Fruit fly (Drosophila melanogaster): ENCODE measurements around the gene Gal.

Gene Gal

dm6 chr2L:6006508-6007232 lies at the start of gene Gal:
TSS of gene Gal (minus strand) at chr2L:6006827.
- no peak for TF ChIP-seq CG8478 (optimal IDR thresholded peaks at IDR 0.05)
- TF ChIP-seq CTCF (optimal IDR thresholded peaks at IDR 0.05): no peak

- no peak for TF ChIP-seq CG8478 (optimal IDR thresholded peaks at IDR 0.05)
- no peak for TF ChIP-seq CTCF (optimal IDR thresholded peaks at IDR 0.05)
Measured at dm6 chr2L:6053874-6054469, 47.3 kb upstream of the Gal start, which contains the start of gene CG13995. TSS of gene CG13995 (plus strand) at chr2L:6054302.

DNA sequence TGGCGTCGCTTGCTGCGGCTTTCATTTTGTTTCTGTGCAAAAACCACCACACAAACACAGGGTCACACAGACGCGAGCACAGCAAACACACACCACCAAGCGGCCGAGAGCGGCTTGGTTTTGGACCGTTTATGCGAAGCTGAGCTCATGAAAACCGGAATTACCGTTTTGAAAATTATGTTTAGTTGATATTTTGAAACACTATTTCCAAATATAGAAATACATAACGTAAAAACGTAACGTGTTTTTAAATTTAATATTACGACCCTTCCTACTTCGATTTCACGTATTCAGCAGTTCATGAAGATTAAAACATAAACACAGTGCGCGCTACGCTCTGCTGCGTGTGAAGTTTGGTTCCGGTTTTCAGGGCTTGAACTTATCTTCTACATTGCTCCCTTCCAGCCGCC lies 44.6 kb upstream of the Gal start:
- TF ChIP-seq CG8478 (optimal IDR thresholded peaks at IDR 0.05) (no peak), CTCF (optimal IDR thresholded peaks at IDR 0.05) (no peak)

DNA sequence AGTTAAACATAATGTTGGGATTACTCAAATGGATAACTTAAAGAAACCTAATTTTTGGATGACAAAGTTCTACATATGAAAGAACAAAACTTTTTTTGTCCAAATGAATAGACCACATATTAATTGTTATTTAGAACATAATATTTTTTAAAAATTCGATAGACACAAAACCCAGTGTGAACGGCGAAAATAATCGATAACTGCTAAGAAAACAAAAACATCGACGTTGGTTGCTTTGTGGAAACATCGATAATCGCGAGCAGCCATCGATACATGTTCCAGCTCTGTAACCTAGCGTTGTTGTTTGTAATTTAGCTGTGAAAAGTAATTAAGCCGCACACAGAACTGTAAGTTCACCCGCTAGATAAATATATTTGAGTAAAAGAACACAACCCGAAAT lies 43.9 kb upstream of the Gal start, which contains the start of gene CG9135:
Gene CG9135, plus strand, starts transcription at position 226 of the 400 bp plus-strand sequence.
- no peak for TF ChIP-seq CG8478 (optimal IDR thresholded peaks at IDR 0.05)
- peak in 1 of 2 experiments; percentile 20 for TF ChIP-seq CTCF (optimal IDR thresholded peaks at IDR 0.05)

DNA sequence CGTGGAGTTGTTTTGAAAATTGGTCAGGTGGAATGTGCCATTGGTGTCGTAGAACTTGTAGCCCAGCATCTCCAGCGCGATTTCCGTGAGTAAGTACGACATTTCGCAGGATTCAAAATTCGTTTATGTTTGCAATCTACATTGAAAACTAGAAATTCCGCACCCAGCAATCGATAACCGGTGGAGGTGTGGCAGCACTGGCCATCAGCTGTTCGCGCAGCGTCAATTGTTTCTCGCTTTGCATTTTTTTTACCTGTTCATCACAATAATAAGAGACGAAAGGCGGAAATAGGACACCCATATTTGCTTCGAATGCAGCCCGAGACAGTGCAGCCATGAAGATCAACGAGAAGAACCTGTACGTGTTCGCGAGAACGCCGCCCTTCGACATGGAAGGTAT lies 41.9 kb upstream of the Gal start, which contains the start of the genes CG34179 and slmo:
Gene CG34179, minus strand, starts transcription at position 165 of the 400 bp plus-strand sequence.
Gene slmo, minus strand, starts transcription at position 165 of the 400 bp plus-strand sequence.
- TF ChIP-seq CTCF (optimal IDR thresholded peaks at IDR 0.05): no peak
- no peak for TF ChIP-seq CG8478 (optimal IDR thresholded peaks at IDR 0.05)

- no peak for TF ChIP-seq CG8478 (optimal IDR thresholded peaks at IDR 0.05)
- peak in 1 of 2 experiments; percentile 38 for TF ChIP-seq CTCF (optimal IDR thresholded peaks at IDR 0.05)
Measured at dm6 chr2L:6047528-6048160, 41.0 kb upstream of the Gal start, which contains the start of gene IPIP. TSS of gene IPIP (plus strand) at chr2L:6048002.

dm6 chr2L:6046865-6047264 lies 40.2 kb upstream of the Gal start:
- TF ChIP-seq CG8478 (optimal IDR thresholded peaks at IDR 0.05) (no peak), CTCF (optimal IDR thresholded peaks at IDR 0.05) (no peak)

- no peak for TF ChIP-seq CTCF (optimal IDR thresholded peaks at IDR 0.05)
- no peak for TF ChIP-seq CG8478 (optimal IDR thresholded peaks at IDR 0.05)
Measured at dm6 chr2L:6045972-6046718, 39.5 kb upstream of the Gal start, which contains the start of gene Pfas. TSS of gene Pfas (minus strand) at chr2L:6046050.

- no peak for TF ChIP-seq CG8478 (optimal IDR thresholded peaks at IDR 0.05)
- no peak for TF ChIP-seq CTCF (optimal IDR thresholded peaks at IDR 0.05)
Measured at dm6 chr2L:6045484-6045883, 38.9 kb upstream of the Gal start.

dm6 chr2L:6037830-6038229 lies 31.2 kb upstream of the Gal start, which contains the start of the genes CG9117 and CG31643:
TSS of gene CG9117 (minus strand) at chr2L:6037902.
TSS of gene CG31643 (plus strand) at chr2L:6038117.
- TF ChIP-seq CG8478 (optimal IDR thresholded peaks at IDR 0.05): no peak
- no peak for TF ChIP-seq CTCF (optimal IDR thresholded peaks at IDR 0.05)

dm6 chr2L:6036710-6037109 lies 30.1 kb upstream of the Gal start, which contains the start of gene mtm:
TSS of gene mtm (minus strand) at chr2L:6037015.
- TF ChIP-seq CTCF (optimal IDR thresholded peaks at IDR 0.05): no peak
- no peak for TF ChIP-seq CG8478 (optimal IDR thresholded peaks at IDR 0.05)

dm6 chr2L:6035155-6035554 lies 28.5 kb upstream of the Gal start:
- TF ChIP-seq CTCF (optimal IDR thresholded peaks at IDR 0.05): no peak
- TF ChIP-seq CG8478 (optimal IDR thresholded peaks at IDR 0.05): no peak

dm6 chr2L:6034344-6034743 lies 27.7 kb upstream of the Gal start, which contains the start of gene CG9109:
TSS of gene CG9109 (minus strand) at chr2L:6034423.
- no peak for TF ChIP-seq CG8478 (optimal IDR thresholded peaks at IDR 0.05)
- TF ChIP-seq CTCF (optimal IDR thresholded peaks at IDR 0.05): no peak

dm6 chr2L:6031838-6032237 lies 25.2 kb upstream of the Gal start:
- TF ChIP-seq CG8478 (optimal IDR thresholded peaks at IDR 0.05) (no peak), CTCF (optimal IDR thresholded peaks at IDR 0.05) (no peak)

Data from S2 (cell line).